Worm (Caenorhabditis elegans) whole organism, young adult: Measurements from ENCODE around the gene fezf-1.

Experiments used
- D2030.7 ChIP-seq: fragments of 200-800 bp; sonication (Bioruptor generic); IDR thresholded peaks from 2 replicates; pipeline ENCODE4 v1.3.6; 2022; ENCODE audit warnings: missing genetic modification reagents, missing genetic modification characterization, missing compliant biosample characterization
- aptf-2 ChIP-seq: fragments of 200-800 bp; sonication (Bioruptor generic); conservative IDR thresholded peaks from 2 replicates; pipeline ENCODE4 v1.3.6; 2022; ENCODE audit warnings: missing genetic modification reagents, missing genetic modification characterization, missing compliant biosample characterization
- bed-2 ChIP-seq: fragments of 200-800 bp; sonication (Bioruptor generic); IDR thresholded peaks from 2 replicates; pipeline ENCODE4 v1.3.6; 2022; ENCODE audit warnings: missing genetic modification reagents, missing genetic modification characterization, missing compliant biosample characterization
- cebp-1 ChIP-seq, 2 experiments: fragments of 200-800 bp in 1 of 2; sonication (Bioruptor generic) in 1 of 2; sonication (generic microtip) in 1 of 2; IDR thresholded peaks in 1 of 2; optimal IDR thresholded peaks in 1 of 2; 2 replicates each; pipeline versions ENCODE4 v1.3.6 to Lab custom; 2017 to 2022; ENCODE audit warnings: missing compliant biosample characterization in 2 of 2, missing genetic modification characterization in 2 of 2, mild to moderate bottlenecking in 1 of 2, missing genetic modification reagents in 1 of 2, moderate library complexity in 1 of 2
- ceh-58 ChIP-seq: fragments of 200-800 bp; sonication (Bioruptor generic); IDR thresholded peaks from 2 replicates; pipeline ENCODE4 v1.3.6; 2022; ENCODE audit warnings: missing genetic modification characterization, missing compliant biosample characterization
- egl-44 ChIP-seq: fragments of 200-800 bp; sonication (Bioruptor generic); IDR thresholded peaks from 2 replicates; pipeline ENCODE4 v1.3.6; 2022; ENCODE audit warnings: missing genetic modification reagents, missing genetic modification characterization, missing compliant biosample characterization
- lin-54 ChIP-seq: fragments of 200-800 bp; sonication (Bioruptor generic); optimal IDR thresholded peaks from 2 replicates; lab custom pipeline; 2018; ENCODE audit warnings: mild to moderate bottlenecking, missing genetic modification characterization, missing compliant biosample characterization
- repo-1 ChIP-seq: sonication (generic microtip); optimal IDR thresholded peaks from 2 replicates; lab custom pipeline; 2017; ENCODE audit warnings: mild to moderate bottlenecking, missing genetic modification characterization, missing compliant biosample characterization
- snpc-1.1 ChIP-seq: sonication (generic microtip); optimal IDR thresholded peaks from 2 replicates; lab custom pipeline; 2017; ENCODE audit warnings: missing genetic modification characterization, mild to moderate bottlenecking, missing compliant biosample characterization, antibody characterized with exemption, moderate library complexity, missing genotype, missing genetic modification reagents; ENCODE audit not compliant: insufficient read depth
- snpc-4 ChIP-seq, 5 experiments: fragments of 150-350 bp in 1 of 5; sonication (generic microtip) in 4 of 5; optimal IDR thresholded peaks; 2 replicates each; lab custom pipeline; 2014 to 2018; ENCODE audit warnings: missing genetic modification characterization in 5 of 5, missing biosample characterization in 3 of 5, antibody characterized with exemption in 2 of 5, mild to moderate bottlenecking in 2 of 5, missing compliant biosample characterization in 2 of 5, missing genotype in 2 of 5, moderate library complexity in 2 of 5, missing genetic modification reagents in 1 of 5
- unc-130 ChIP-seq: sonication (generic microtip); optimal IDR thresholded peaks from 2 replicates; lab custom pipeline; 2016; ENCODE audit warnings: missing genetic modification reagents, missing genetic modification characterization, missing compliant biosample characterization
- ztf-3 ChIP-seq: fragments of 200-800 bp; sonication (Bioruptor generic); optimal IDR thresholded peaks from 2 replicates; lab custom pipeline; 2018; ENCODE audit warnings: mild to moderate bottlenecking, missing genetic modification characterization, missing compliant biosample characterization

- TF ChIP-seq repo-1 (tag; lab: Kevin White, UChicago) (no peak), snpc-4 (GFP tag; optimal IDR thresholded peaks at IDR 0.05; lab: Kevin White, UChicago) (no peak), snpc-4 (tag; optimal IDR thresholded peaks at IDR 0.05; lab: Kevin White, UChicago) (no peak), cebp-1 (GFP tag; IDR thresholded peaks at IDR 0.05; lab: Robert Waterston, UW) (no peak), cebp-1 (tag; optimal IDR thresholded peaks at IDR 0.05; lab: Kevin White, UChicago) (no peak), D2030.7 (GFP tag; lab: Robert Waterston, UW) (no peak), bed-2 (GFP tag; lab: Robert Waterston, UW) (no peak), ceh-58 (no peak), egl-44 (GFP tag; lab: Robert Waterston, UW) (no peak), aptf-2 (GFP tag; lab: Robert Waterston, UW) (no peak), snpc-1.1 (tag; lab: Kevin White, UChicago) (no peak), ztf-3 (GFP tag; lab: Kevin White, UChicago) (no peak), lin-54 (no peak), unc-130 (no peak)
Observed at ce11 chrIV:13502806-13503363, 37.0 kb downstream of the fezf-1 start, which contains the start of gene tbc-9.
